Worm (Caenorhabditis elegans) whole organism, mixed stage, embryonic: ENCODE results near the gene C04A2.15.
A peak's percentile ranks its signal among the peaks of the same experiment; 100 is the strongest.

Experiments
- blmp-1 ChIP-seq: fragments of 150-350 bp; optimal IDR thresholded peaks from 2 replicates; lab custom pipeline; 2014; ENCODE audit warnings: missing biosample characterization, missing genetic modification characterization
- cnd-1 ChIP-seq: fragments of 200-800 bp; sonication (Bioruptor generic); optimal IDR thresholded peaks from 2 replicates; lab custom pipeline; 2018; ENCODE audit warnings: mild to moderate bottlenecking, missing genetic modification characterization, missing compliant biosample characterization
- drap-1 ChIP-seq: fragments of 200-800 bp; sonication (Bioruptor generic); optimal IDR thresholded peaks from 3 replicates; lab custom pipeline; 2018; ENCODE audit warnings: mild to moderate bottlenecking, missing genetic modification characterization, missing compliant biosample characterization
- elt-1 ChIP-seq: sonication (generic microtip); optimal IDR thresholded peaks from 2 replicates; lab custom pipeline; 2017; ENCODE audit warnings: missing genetic modification characterization, mild to moderate bottlenecking, missing compliant biosample characterization, antibody characterized with exemption, moderate library complexity, borderline replicate concordance; ENCODE audit not compliant: insufficient read depth
- ham-2 ChIP-seq: fragments of 200-800 bp; sonication (Bioruptor generic); optimal IDR thresholded peaks from 2 replicates; lab custom pipeline; 2018; ENCODE audit warnings: mild to moderate bottlenecking, missing genetic modification characterization, missing compliant biosample characterization
- hlh-1 ChIP-seq: fragments of 150-350 bp; optimal IDR thresholded peaks from 2 replicates; lab custom pipeline; 2014; ENCODE audit warnings: missing biosample characterization, missing genetic modification reagents, missing genetic modification characterization
- lin-13 ChIP-seq: fragments of 150-350 bp; optimal IDR thresholded peaks from 2 replicates; lab custom pipeline; 2014; ENCODE audit warnings: missing biosample characterization, missing genetic modification characterization
- nhr-12 ChIP-seq: fragments of 150-350 bp; optimal IDR thresholded peaks from 2 replicates; lab custom pipeline; 2014; ENCODE audit warnings: missing biosample characterization, missing genetic modification characterization
- nhr-237 ChIP-seq: fragments of 150-350 bp; optimal IDR thresholded peaks from 2 replicates; lab custom pipeline; 2014; ENCODE audit warnings: missing biosample characterization, missing genetic modification characterization
- snpc-4 ChIP-seq: fragments of 150-350 bp; optimal IDR thresholded peaks from 2 replicates; lab custom pipeline; 2014; ENCODE audit warnings: missing biosample characterization, missing genetic modification characterization
- unc-39 ChIP-seq: fragments of 150-350 bp; optimal IDR thresholded peaks from 2 replicates; lab custom pipeline; 2014; ENCODE audit warnings: missing biosample characterization, missing genetic modification characterization
- zip-8 ChIP-seq: fragments of 150-350 bp; optimal IDR thresholded peaks from 2 replicates; lab custom pipeline; 2014; ENCODE audit warnings: missing biosample characterization, missing genetic modification characterization
- ztf-11 ChIP-seq: fragments of 150-350 bp; optimal IDR thresholded peaks from 2 replicates; lab custom pipeline; 2014; ENCODE audit warnings: missing biosample characterization, missing genetic modification characterization

- no peak for TF ChIP-seq drap-1
- TF ChIP-seq elt-1 (tag; lab: Kevin White, UChicago): no peak
- no peak for TF ChIP-seq nhr-237 (tag; lab: Kevin White, UChicago)
- TF ChIP-seq nhr-12 (tag; lab: Kevin White, UChicago): no peak
- no peak for TF ChIP-seq snpc-4 (tag; lab: Kevin White, UChicago)
- no peak for TF ChIP-seq lin-13 (tag; lab: Kevin White, UChicago)
- TF ChIP-seq hlh-1 (tag; lab: Kevin White, UChicago): peak; percentile 72
- TF ChIP-seq cnd-1 (tag; lab: Kevin White, UChicago): peak; percentile 50
- TF ChIP-seq unc-39 (tag; lab: Kevin White, UChicago): no peak
- TF ChIP-seq ham-2 (GFP tag; lab: Kevin White, UChicago): no peak
- TF ChIP-seq ztf-11: no peak
- no peak for TF ChIP-seq zip-8
- no peak for TF ChIP-seq blmp-1 (tag; lab: Kevin White, UChicago)
Measured at ce11 chrII:6838977-6839376, 13.1 kb upstream of the C04A2.15 start.
